Worm (Caenorhabditis elegans) whole organism, mixed stage, embryonic: ENCODE results near the gene pqn-80.

Source experiments
- M03D4.4 ChIP-seq: sonication (generic microtip); optimal IDR thresholded peaks from 2 replicates; lab custom pipeline; 2017; ENCODE audit warnings: mild to moderate bottlenecking, missing genetic modification characterization, missing compliant biosample characterization
- bed-3 ChIP-seq: fragments of 200-800 bp; sonication (Bioruptor generic); optimal IDR thresholded peaks from 3 replicates; lab custom pipeline; 2018; ENCODE audit warnings: mild to moderate bottlenecking, missing genetic modification characterization, moderate library complexity, missing compliant biosample characterization
- blmp-1 ChIP-seq: fragments of 150-350 bp; optimal IDR thresholded peaks from 2 replicates; lab custom pipeline; 2014; ENCODE audit warnings: missing biosample characterization, missing genetic modification characterization
- ceh-39 ChIP-seq: fragments of 150-350 bp; optimal IDR thresholded peaks from 2 replicates; lab custom pipeline; 2014; ENCODE audit warnings: missing biosample characterization, missing genetic modification characterization
- ceh-43 ChIP-seq: fragments of 200-800 bp; sonication (Bioruptor generic); optimal IDR thresholded peaks from 2 replicates; lab custom pipeline; 2018; ENCODE audit warnings: mild to moderate bottlenecking, missing genetic modification characterization, moderate library complexity, missing compliant biosample characterization
- ceh-83 ChIP-seq: fragments of 200-800 bp; sonication (Bioruptor generic); optimal IDR thresholded peaks from 2 replicates; lab custom pipeline; 2018; ENCODE audit warnings: mild to moderate bottlenecking, missing genetic modification characterization, missing compliant biosample characterization
- ces-1 ChIP-seq: fragments of 150-350 bp; optimal IDR thresholded peaks from 2 replicates; lab custom pipeline; 2014; ENCODE audit warnings: missing biosample characterization, missing genetic modification reagents, missing genetic modification characterization
- cnd-1 ChIP-seq: fragments of 200-800 bp; sonication (Bioruptor generic); optimal IDR thresholded peaks from 2 replicates; lab custom pipeline; 2018; ENCODE audit warnings: mild to moderate bottlenecking, missing genetic modification characterization, missing compliant biosample characterization
- drap-1 ChIP-seq: fragments of 200-800 bp; sonication (Bioruptor generic); optimal IDR thresholded peaks from 3 replicates; lab custom pipeline; 2018; ENCODE audit warnings: mild to moderate bottlenecking, missing genetic modification characterization, missing compliant biosample characterization
- elt-1 ChIP-seq: sonication (generic microtip); optimal IDR thresholded peaks from 2 replicates; lab custom pipeline; 2017; ENCODE audit warnings: missing genetic modification characterization, mild to moderate bottlenecking, missing compliant biosample characterization, antibody characterized with exemption, moderate library complexity, borderline replicate concordance; ENCODE audit not compliant: insufficient read depth
- elt-3 ChIP-seq: fragments of 150-350 bp; optimal IDR thresholded peaks from 2 replicates; lab custom pipeline; 2014; ENCODE audit warnings: missing biosample characterization, missing genetic modification characterization
- flh-1 ChIP-seq: fragments of 200-800 bp; sonication (Bioruptor generic); optimal IDR thresholded peaks from 2 replicates; lab custom pipeline; 2018; ENCODE audit warnings: mild to moderate bottlenecking, missing genetic modification characterization, moderate library complexity, missing compliant biosample characterization
- ham-2 ChIP-seq: fragments of 200-800 bp; sonication (Bioruptor generic); optimal IDR thresholded peaks from 2 replicates; lab custom pipeline; 2018; ENCODE audit warnings: mild to moderate bottlenecking, missing genetic modification characterization, missing compliant biosample characterization
- hlh-1 ChIP-seq: fragments of 150-350 bp; optimal IDR thresholded peaks from 2 replicates; lab custom pipeline; 2014; ENCODE audit warnings: missing biosample characterization, missing genetic modification reagents, missing genetic modification characterization
- lin-13 ChIP-seq: fragments of 150-350 bp; optimal IDR thresholded peaks from 2 replicates; lab custom pipeline; 2014; ENCODE audit warnings: missing biosample characterization, missing genetic modification characterization
- lin-32 ChIP-seq: fragments of 200-800 bp; sonication (Bioruptor generic); optimal IDR thresholded peaks from 2 replicates; lab custom pipeline; 2018; ENCODE audit warnings: mild to moderate bottlenecking, missing genetic modification characterization, missing compliant biosample characterization
- lsy-2 ChIP-seq: fragments of 150-350 bp; optimal IDR thresholded peaks from 2 replicates; lab custom pipeline; 2014; ENCODE audit warnings: missing biosample characterization, missing genetic modification characterization
- mab-5 ChIP-seq: fragments of 150-350 bp; optimal IDR thresholded peaks from 2 replicates; lab custom pipeline; 2014; ENCODE audit warnings: missing biosample characterization, missing genetic modification characterization
- mep-1 ChIP-seq: fragments of 150-350 bp; optimal IDR thresholded peaks from 2 replicates; lab custom pipeline; 2017; ENCODE audit warnings: missing biosample characterization, missing genetic modification reagents, missing genetic modification characterization, inconsistent platforms
- mls-2 ChIP-seq: sonication (generic microtip); optimal IDR thresholded peaks from 2 replicates; lab custom pipeline; 2016; ENCODE audit warnings: mild to moderate bottlenecking, missing genetic modification characterization, moderate library complexity, missing compliant biosample characterization
- nhr-12 ChIP-seq: fragments of 150-350 bp; optimal IDR thresholded peaks from 2 replicates; lab custom pipeline; 2014; ENCODE audit warnings: missing biosample characterization, missing genetic modification characterization
- nhr-2 ChIP-seq: fragments of 150-350 bp; optimal IDR thresholded peaks from 2 replicates; lab custom pipeline; 2014; ENCODE audit warnings: missing biosample characterization, missing genetic modification characterization
- nhr-237 ChIP-seq: fragments of 150-350 bp; optimal IDR thresholded peaks from 2 replicates; lab custom pipeline; 2014; ENCODE audit warnings: missing biosample characterization, missing genetic modification characterization
- nhr-28 ChIP-seq: fragments of 150-350 bp; optimal IDR thresholded peaks from 2 replicates; lab custom pipeline; 2014; ENCODE audit warnings: missing biosample characterization, missing genetic modification characterization
- nhr-76 ChIP-seq: sonication (generic microtip); optimal IDR thresholded peaks from 2 replicates; lab custom pipeline; 2017; ENCODE audit warnings: missing biosample characterization, missing genetic modification characterization
- pha-4 ChIP-seq: fragments of 150-350 bp; optimal IDR thresholded peaks from 2 replicates; lab custom pipeline; 2018; ENCODE audit warnings: missing biosample characterization, missing genetic modification reagents, missing genetic modification characterization
- sem-2 ChIP-seq: fragments of 200-800 bp; sonication (Bioruptor generic); optimal IDR thresholded peaks from 2 replicates; lab custom pipeline; 2018; ENCODE audit warnings: mild to moderate bottlenecking, missing genetic modification characterization, missing compliant biosample characterization
- snpc-4 ChIP-seq: fragments of 150-350 bp; optimal IDR thresholded peaks from 2 replicates; lab custom pipeline; 2014; ENCODE audit warnings: missing biosample characterization, missing genetic modification characterization
- sptf-1 ChIP-seq: sonication (generic microtip); optimal IDR thresholded peaks from 2 replicates; lab custom pipeline; 2017; ENCODE audit warnings: mild to moderate bottlenecking, missing genetic modification characterization, moderate library complexity, missing compliant biosample characterization
- tbx-8 ChIP-seq: fragments of 200-800 bp; sonication (Bioruptor generic); optimal IDR thresholded peaks from 2 replicates; lab custom pipeline; 2018; ENCODE audit warnings: mild to moderate bottlenecking, missing genetic modification characterization, moderate library complexity, missing compliant biosample characterization
- unc-120 ChIP-seq: sonication (generic microtip); optimal IDR thresholded peaks from 2 replicates; lab custom pipeline; 2017; ENCODE audit warnings: missing genetic modification characterization, missing compliant biosample characterization; ENCODE audit not compliant: poor library complexity, severe bottlenecking
- unc-39 ChIP-seq: fragments of 150-350 bp; optimal IDR thresholded peaks from 2 replicates; lab custom pipeline; 2014; ENCODE audit warnings: missing biosample characterization, missing genetic modification characterization
- unc-62 ChIP-seq: fragments of 150-350 bp; optimal IDR thresholded peaks from 2 replicates; lab custom pipeline; 2014; ENCODE audit warnings: missing biosample characterization, missing genetic modification reagents, missing genetic modification characterization
- zip-8 ChIP-seq: fragments of 150-350 bp; optimal IDR thresholded peaks from 2 replicates; lab custom pipeline; 2014; ENCODE audit warnings: missing biosample characterization, missing genetic modification characterization
- ztf-11 ChIP-seq: fragments of 150-350 bp; optimal IDR thresholded peaks from 2 replicates; lab custom pipeline; 2014; ENCODE audit warnings: missing biosample characterization, missing genetic modification characterization

Gene pqn-80

ce11 chrIII:12585842-12586241, 40.5 kb upstream of the pqn-80 start:
- no peak for TF ChIP-seq ceh-83 (GFP tag; lab: Kevin White, UChicago)
- no peak for TF ChIP-seq nhr-12 (tag; lab: Kevin White, UChicago)
- no peak for TF ChIP-seq flh-1
- TF ChIP-seq elt-1 (tag; lab: Kevin White, UChicago) = no peak
- no peak for TF ChIP-seq bed-3 (GFP tag; lab: Kevin White, UChicago)
- TF ChIP-seq elt-3 (tag; lab: Kevin White, UChicago) = no peak
- no peak for TF ChIP-seq mls-2 (tag; lab: Kevin White, UChicago)
- TF ChIP-seq nhr-2 (tag; lab: Kevin White, UChicago) = no peak
- no peak for TF ChIP-seq unc-62 (GFP tag; lab: Kevin White, UChicago)
- TF ChIP-seq M03D4.4 = no peak
- TF ChIP-seq ztf-11 (tag; lab: Kevin White, UChicago) = no peak
- no peak for TF ChIP-seq ceh-39 (tag; lab: Kevin White, UChicago)
- no peak for TF ChIP-seq ces-1
- TF ChIP-seq sem-2 (GFP tag; lab: Kevin White, UChicago) = no peak
- TF ChIP-seq mab-5 (tag; lab: Kevin White, UChicago) = no peak
- TF ChIP-seq drap-1 = no peak

- TF ChIP-seq nhr-76 (tag; lab: Kevin White, UChicago) (no peak), ces-1 (no peak), sem-2 (GFP tag; lab: Kevin White, UChicago) (no peak), ham-2 (GFP tag; lab: Kevin White, UChicago) (no peak), M03D4.4 (no peak), ztf-11 (tag; lab: Kevin White, UChicago) (no peak), mls-2 (tag; lab: Kevin White, UChicago) (no peak), nhr-12 (tag; lab: Kevin White, UChicago) (no peak), elt-1 (tag; lab: Kevin White, UChicago) (no peak), mep-1 (tag; lab: Kevin White, UChicago) (no peak), tbx-8 (GFP tag; lab: Kevin White, UChicago) (no peak), ceh-39 (tag; lab: Kevin White, UChicago) (no peak), elt-3 (tag; lab: Kevin White, UChicago) (no peak), pha-4 (tag; lab: Kevin White, UChicago) (no peak), blmp-1 (no peak)
- TF ChIP-seq, all 35 proteins: peak for 0
These were observed 34.4 kb upstream of the pqn-80 start for ce11 chrIII:12591923-12592322.

- TF ChIP-seq nhr-2 (tag; lab: Kevin White, UChicago) (no peak), ceh-39 (tag; lab: Kevin White, UChicago) (no peak), nhr-12 (tag; lab: Kevin White, UChicago) (no peak), snpc-4 (tag; lab: Kevin White, UChicago) (no peak), zip-8 (no peak), sptf-1 (no peak), unc-62 (GFP tag; lab: Kevin White, UChicago) (no peak), nhr-28 (no peak), ham-2 (GFP tag; lab: Kevin White, UChicago) (no peak), flh-1 (no peak)
These were observed 30.7 kb upstream of the pqn-80 start for ce11 chrIII:12595640-12596039.

ce11 chrIII:12598418-12599330, 27.7 kb upstream of the pqn-80 start:
- TF ChIP-seq ceh-83 (GFP tag; lab: Kevin White, UChicago) (no peak), unc-120 (tag; lab: Kevin White, UChicago) (peak; percentile 12), pha-4 (tag; lab: Kevin White, UChicago) (peak; percentile 88), flh-1 (no peak), nhr-2 (tag; lab: Kevin White, UChicago) (no peak), nhr-76 (tag; lab: Kevin White, UChicago) (no peak), ceh-39 (tag; lab: Kevin White, UChicago) (peak; percentile 99), lsy-2 (peak; percentile 97), mep-1 (tag; lab: Kevin White, UChicago) (peak; percentile 95), cnd-1 (tag; lab: Kevin White, UChicago) (no peak), elt-3 (tag; lab: Kevin White, UChicago) (peak; percentile 7), snpc-4 (tag; lab: Kevin White, UChicago) (no peak), lin-32 (no peak), ces-1 (peak; percentile 59), elt-1 (tag; lab: Kevin White, UChicago) (no peak), unc-39 (tag; lab: Kevin White, UChicago) (no peak), ham-2 (GFP tag; lab: Kevin White, UChicago) (peak; percentile 0), tbx-8 (GFP tag; lab: Kevin White, UChicago) (no peak), drap-1 (no peak), nhr-237 (tag; lab: Kevin White, UChicago) (peak; percentile 71), nhr-28 (no peak), mls-2 (tag; lab: Kevin White, UChicago) (peak; percentile 19), M03D4.4 (no peak), hlh-1 (tag; lab: Kevin White, UChicago) (peak; percentile 40), ceh-43 (GFP tag; lab: Kevin White, UChicago) (peak; percentile 43), bed-3 (GFP tag; lab: Kevin White, UChicago) (peak; percentile 26), lin-13 (tag; lab: Kevin White, UChicago) (peak; percentile 94), zip-8 (no peak), sptf-1 (peak; percentile 55), ztf-11 (tag; lab: Kevin White, UChicago) (peak; percentile 2), blmp-1 (no peak), sem-2 (GFP tag; lab: Kevin White, UChicago) (peak; percentile 35), unc-62 (GFP tag; lab: Kevin White, UChicago) (peak; percentile 58), mab-5 (tag; lab: Kevin White, UChicago) (peak; percentile 8), nhr-12 (tag; lab: Kevin White, UChicago) (no peak)
